Worm (Caenorhabditis elegans): ENCODE results near the gene scvp-1.

ce11 chrV:10936681-10937080, 5.6 kb upstream of the scvp-1 start, which contains the start of gene F17C11.12:
- TF ChIP-seq ceh-16 (tag; optimal IDR thresholded peaks at IDR 0.05) (no peak), egl-5 (tag; optimal IDR thresholded peaks at IDR 0.05) (no peak), ztf-11 (tag; optimal IDR thresholded peaks at IDR 0.05) (no peak), elt-2 (tag; optimal IDR thresholded peaks at IDR 0.05) (peak; percentile 91), zag-1 (tag; optimal IDR thresholded peaks at IDR 0.05) (no peak)

All from whole organism, L3 larva.